Fruit fly (Drosophila melanogaster) whole organism: ENCODE results near the gene spel1.

Source experiments
- CG8478 ChIP-seq: fragments of >200 bp; optimal IDR thresholded peaks from 2 replicates; lab custom pipeline; 2018; ENCODE audit warnings: inconsistent platforms
- Dll ChIP-seq: fragments of >200 bp; optimal IDR thresholded peaks from 2 replicates; lab custom pipeline; 2017
- EcR ChIP-seq, 2 experiments: fragments of >200 bp; optimal IDR thresholded peaks; 2 replicates each; lab custom pipeline; 2017; ENCODE audit warnings: missing biosample characterization in 2 of 2, missing genetic modification characterization in 2 of 2, missing genetic modification reagents in 2 of 2
- pan ChIP-seq: fragments of >200 bp; optimal IDR thresholded peaks from 2 replicates; lab custom pipeline; 2017
- psq ChIP-seq: fragments of >200 bp; optimal IDR thresholded peaks from 2 replicates; lab custom pipeline; 2017
- usp ChIP-seq: fragments of >200 bp; optimal IDR thresholded peaks from 2 replicates; lab custom pipeline; 2017; ENCODE audit warnings: missing biosample characterization, missing genetic modification characterization, mixed read lengths

Gene spel1

dm6 chr2L:14361736-14362180 is at the start of gene spel1:
spel1 (plus strand) TSS chr2L:14362069.
- TF ChIP-seq psq (lab: Kevin White, UChicago): no peak
- TF ChIP-seq Dll (lab: Kevin White, UChicago): no peak
- no peak for TF ChIP-seq EcR (GFP tag; optimal IDR thresholded peaks at IDR 0.05; lab: Kevin White, UChicago)
- no peak for TF ChIP-seq CG8478
- TF ChIP-seq pan: no peak
- no peak for TF ChIP-seq usp (GFP tag; lab: Kevin White, UChicago)

DNA sequence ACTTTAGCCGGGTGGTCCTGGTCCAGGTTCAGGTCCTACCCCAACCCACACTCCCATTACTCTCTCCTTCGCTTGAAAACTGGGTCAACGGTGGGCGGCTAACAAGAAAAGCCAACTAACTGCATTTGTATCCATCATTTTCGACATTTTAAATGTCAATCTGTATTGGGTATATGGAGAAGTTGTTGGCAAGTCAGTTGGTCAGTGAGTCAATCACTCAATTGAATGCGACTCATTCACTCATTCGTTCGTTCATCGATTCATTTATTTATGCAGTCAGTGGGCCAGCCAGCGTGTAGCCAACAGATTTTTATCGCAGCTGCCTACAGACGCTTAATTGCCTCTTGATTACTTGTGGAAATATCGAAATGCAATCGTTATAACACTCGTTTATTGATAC is 45.2 kb upstream of the spel1 start:
- TF ChIP-seq Dll (lab: Kevin White, UChicago): no peak
- no peak for TF ChIP-seq CG8478
- no peak for TF ChIP-seq usp (GFP tag; lab: Kevin White, UChicago)
- no peak for TF ChIP-seq psq (lab: Kevin White, UChicago)
- no peak for TF ChIP-seq pan
- no peak for TF ChIP-seq EcR (GFP tag; optimal IDR thresholded peaks at IDR 0.05; lab: Kevin White, UChicago)

DNA sequence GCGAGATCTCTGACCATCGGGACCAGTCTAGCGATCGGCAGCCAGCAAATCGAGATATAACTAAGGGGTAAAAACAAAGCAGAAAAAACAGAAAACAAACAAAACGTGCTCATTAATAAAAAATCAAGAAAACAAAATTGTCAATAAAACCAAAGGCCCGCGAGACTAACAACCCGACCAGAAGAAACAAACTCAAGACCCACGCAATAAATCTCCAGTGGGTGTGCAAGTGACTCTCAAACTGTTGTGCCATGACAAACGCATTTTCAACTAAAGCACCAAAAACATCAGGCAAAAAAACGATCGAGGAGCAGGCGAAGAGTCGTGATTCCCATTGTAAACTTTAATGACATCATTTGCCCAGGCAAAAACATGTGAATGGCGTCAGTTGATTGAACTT is 43.9 kb upstream of the spel1 start:
- TF ChIP-seq CG8478: no peak
- no peak for TF ChIP-seq pan
- no peak for TF ChIP-seq psq (lab: Kevin White, UChicago)
- TF ChIP-seq usp (GFP tag; lab: Kevin White, UChicago): no peak
- TF ChIP-seq Dll (lab: Kevin White, UChicago): no peak
- no peak for TF ChIP-seq EcR (GFP tag; optimal IDR thresholded peaks at IDR 0.05; lab: Kevin White, UChicago)

DNA sequence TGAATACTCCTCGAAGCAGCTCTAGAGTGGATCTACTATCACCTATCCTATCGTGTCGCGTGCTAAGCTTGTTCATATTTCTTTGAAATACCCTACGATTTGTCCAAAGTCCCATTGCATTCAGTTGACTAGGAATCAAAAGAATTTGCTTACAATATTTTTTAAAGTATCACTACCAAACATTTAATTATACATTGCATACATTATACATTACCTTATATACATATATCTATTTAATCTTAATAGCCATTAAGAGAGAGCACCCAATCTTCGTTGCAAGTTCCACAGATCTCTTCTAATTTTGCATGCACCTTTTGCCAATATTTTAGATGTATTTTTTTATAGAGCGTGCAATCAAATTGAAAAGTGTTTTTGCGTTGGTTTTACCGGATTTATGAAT is 43.3 kb upstream of the spel1 start:
- TF ChIP-seq usp (GFP tag; lab: Kevin White, UChicago) (no peak), psq (lab: Kevin White, UChicago) (no peak)

- TF ChIP-seq pan (no peak), psq (lab: Kevin White, UChicago) (no peak), EcR (GFP tag; optimal IDR thresholded peaks at IDR 0.05; lab: Kevin White, UChicago) (no peak), usp (GFP tag; lab: Kevin White, UChicago) (no peak), CG8478 (no peak), Dll (lab: Kevin White, UChicago) (no peak)
These were observed 42.9 kb upstream of the spel1 start for dm6 chr2L:14319005-14319404.

- TF ChIP-seq pan (no peak), usp (GFP tag; lab: Kevin White, UChicago) (no peak), psq (lab: Kevin White, UChicago) (no peak)
These were observed 27.9 kb upstream of the spel1 start, which contains the start of gene CG33090 for dm6 chr2L:14333965-14334364. CG33090 (plus strand) TSS chr2L:14334158.

dm6 chr2L:14336311-14336836 is 25.5 kb upstream of the spel1 start:
- TF ChIP-seq usp (GFP tag; lab: Kevin White, UChicago): no peak
- no peak for TF ChIP-seq Dll (lab: Kevin White, UChicago)
- no peak for TF ChIP-seq psq (lab: Kevin White, UChicago)
- no peak for TF ChIP-seq EcR (GFP tag; optimal IDR thresholded peaks at IDR 0.05; lab: Kevin White, UChicago)
- no peak for TF ChIP-seq CG8478
- TF ChIP-seq pan: no peak

DNA sequence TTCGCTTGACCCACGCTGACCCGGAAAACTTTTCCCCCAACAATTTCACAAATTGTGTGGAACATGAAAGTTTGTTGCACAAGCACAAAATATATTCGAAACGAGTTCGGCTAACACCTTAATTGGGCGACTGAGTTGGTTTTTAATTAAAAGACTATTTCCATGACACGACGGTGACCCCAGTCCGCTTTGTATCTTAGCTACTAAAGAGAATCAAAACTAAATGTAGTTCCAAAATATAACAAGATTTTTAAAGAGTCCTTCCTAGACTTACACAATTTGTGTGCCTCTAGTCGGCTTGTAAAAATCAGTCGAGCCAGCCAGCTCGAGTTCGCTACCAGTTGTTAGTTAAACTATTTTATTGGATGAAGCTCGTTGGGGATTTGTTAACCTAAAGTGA is 23.9 kb upstream of the spel1 start, which contains the start of gene CG15286:
Gene CG15286 (plus strand): TSS at position 301 of the 400 bp plus-strand sequence.
- no peak for TF ChIP-seq EcR (GFP tag; optimal IDR thresholded peaks at IDR 0.05; lab: Kevin White, UChicago)
- no peak for TF ChIP-seq psq (lab: Kevin White, UChicago)
- TF ChIP-seq pan: no peak
- TF ChIP-seq CG8478: no peak

- TF ChIP-seq psq (lab: Kevin White, UChicago) (no peak), CG8478 (no peak), pan (no peak), usp (GFP tag; lab: Kevin White, UChicago) (no peak), EcR (GFP tag; optimal IDR thresholded peaks at IDR 0.05; lab: Kevin White, UChicago) (no peak), Dll (lab: Kevin White, UChicago) (no peak)
These were observed 20.9 kb upstream of the spel1 start for dm6 chr2L:14340964-14341363.

DNA sequence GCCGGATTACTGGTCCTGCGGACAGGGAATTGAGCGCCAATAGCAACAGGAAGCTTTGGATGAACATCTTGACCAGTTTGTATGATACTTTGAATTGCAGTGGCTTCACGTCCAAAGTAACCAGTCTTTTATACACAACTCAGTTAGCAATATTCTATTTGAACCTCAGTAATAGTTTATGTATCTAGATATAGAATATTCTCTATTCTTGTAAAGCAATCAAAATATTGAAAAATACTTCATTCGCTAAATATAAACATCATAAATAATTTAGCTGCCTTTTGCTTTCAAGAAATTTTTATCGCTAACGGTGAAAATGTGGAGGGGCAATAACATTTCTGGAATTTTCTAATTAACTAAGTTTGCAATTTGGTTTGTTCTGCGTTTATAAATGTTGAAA is 15.3 kb upstream of the spel1 start, which contains the start of gene Send2:
Gene Send2 (minus strand): TSS at position 101 of the 400 bp plus-strand sequence.
- TF ChIP-seq usp (GFP tag; lab: Kevin White, UChicago): no peak
- no peak for TF ChIP-seq psq (lab: Kevin White, UChicago)
- no peak for TF ChIP-seq CG8478
- no peak for TF ChIP-seq Dll (lab: Kevin White, UChicago)
- no peak for TF ChIP-seq EcR (GFP tag; optimal IDR thresholded peaks at IDR 0.05; lab: Kevin White, UChicago)
- no peak for TF ChIP-seq pan

DNA sequence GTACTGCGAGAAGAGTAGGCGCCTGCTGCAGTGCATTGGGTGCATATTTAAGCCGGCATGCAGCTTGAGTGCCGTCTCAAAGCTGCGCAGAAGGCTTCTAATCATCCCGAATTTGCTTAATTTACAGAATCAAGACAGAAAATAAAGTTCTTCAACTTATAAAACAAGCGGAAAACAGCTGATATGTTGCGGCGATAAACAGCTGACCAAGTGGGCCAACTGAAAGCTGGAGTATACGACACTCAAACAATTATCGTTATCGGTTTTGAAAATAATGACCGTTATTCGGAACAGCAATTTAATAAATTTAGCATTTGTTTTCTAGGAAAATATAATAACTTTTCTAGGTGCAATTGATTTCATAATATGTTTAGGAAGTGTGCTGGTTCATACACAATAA is 13.3 kb upstream of the spel1 start, which contains the start of gene mTTF:
Gene mTTF (minus strand): TSS at position 189 of the 400 bp plus-strand sequence.
- TF ChIP-seq Dll (lab: Kevin White, UChicago): no peak

dm6 chr2L:14350587-14350986 is 11.3 kb upstream of the spel1 start:
- TF ChIP-seq pan (no peak), CG8478 (no peak)

DNA sequence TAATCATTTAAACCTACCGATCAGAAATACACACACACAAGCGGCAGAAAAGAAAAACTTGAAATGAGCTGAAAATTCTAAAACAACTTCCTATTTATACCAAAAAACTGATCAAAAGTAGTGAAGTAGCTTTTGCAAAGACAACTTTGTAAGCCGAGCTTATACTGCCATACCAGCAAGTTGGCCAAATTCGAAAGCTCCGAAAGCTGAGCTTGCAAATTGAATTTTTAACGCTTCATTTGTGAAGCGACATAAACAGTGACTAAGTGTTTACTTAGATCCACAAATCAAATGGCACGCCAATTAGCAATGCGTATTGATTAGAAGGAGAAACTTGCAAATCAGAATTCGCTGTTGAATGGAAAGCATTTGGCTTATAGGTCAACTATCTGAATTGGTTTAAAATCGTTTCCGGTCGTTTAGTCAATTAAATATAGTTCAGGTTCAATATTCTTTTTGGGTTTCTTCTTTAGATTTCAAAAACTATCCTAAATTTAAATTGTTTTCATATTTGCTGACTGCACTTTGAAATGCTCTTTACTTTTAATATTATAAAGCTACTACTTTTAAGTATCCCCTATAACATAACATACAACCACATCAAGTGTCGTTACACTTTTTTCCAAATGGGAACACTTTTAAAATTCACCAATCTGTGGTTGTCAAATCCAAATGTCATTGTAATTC is 10.3 kb upstream of the spel1 start, which contains the start of gene CG43052:
Gene CG43052 (plus strand): TSS at position 637 of the 687 bp plus-strand sequence.
- TF ChIP-seq CG8478 (no peak), pan (no peak), Dll (lab: Kevin White, UChicago) (no peak), usp (GFP tag; lab: Kevin White, UChicago) (no peak), psq (lab: Kevin White, UChicago) (no peak), EcR (GFP tag; optimal IDR thresholded peaks at IDR 0.05; lab: Kevin White, UChicago) (no peak)
